Worm (Caenorhabditis elegans): ENCODE measurements around the gene cpi-2.
"Not testable (repeated sequence)": the region's sequence is repeated elsewhere in the genome, so short reads cannot be mapped to it uniquely, and the experiment has no call there.

- TF ChIP-seq hmg-4 (GFP tag; optimal IDR thresholded peaks at IDR 0.05); ama-1 (optimal IDR thresholded peaks at IDR 0.05); tra-4 (tag; optimal IDR thresholded peaks at IDR 0.05); flt-1 (GFP tag; IDR thresholded peaks at IDR 0.05); hnd-1 (tag; optimal IDR thresholded peaks at IDR 0.05); ets-7 (tag; optimal IDR thresholded peaks at IDR 0.05): not testable (repeated sequence)
These were observed 5.3 kb upstream of the cpi-2 start, which contains the start of gene F29G9.1 for ce11 chrV:6038405-6039151.
